Fruit fly (Drosophila melanogaster): Measurements from ENCODE around the gene CG14391.
A peak's percentile ranks its signal among the peaks of the same experiment; 100 is the strongest.

CG14391 gene

DNA sequence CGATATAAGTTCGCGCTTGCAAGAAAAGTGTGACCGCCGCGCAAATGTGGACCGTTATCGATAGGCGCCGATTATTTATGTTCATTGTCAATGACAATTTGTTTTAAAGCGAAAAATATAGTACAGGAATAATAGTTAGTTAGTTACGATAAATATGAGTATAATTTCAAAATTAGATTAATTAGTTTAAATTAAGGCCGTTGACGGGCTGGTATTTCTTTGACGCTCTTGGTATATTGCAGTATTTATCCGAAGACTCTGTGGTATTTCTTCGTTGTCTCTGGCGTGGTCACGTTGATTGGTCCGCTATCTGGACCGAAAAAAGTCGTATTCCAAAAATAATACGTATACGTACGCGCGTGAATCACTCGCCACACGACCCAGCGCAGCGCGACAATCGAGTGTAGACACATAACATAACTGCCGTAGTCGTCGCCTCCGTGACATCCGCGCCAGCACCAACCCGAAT lies 3.0 kb upstream of the CG14391 start (continued):
- TF ChIP-seq Sox102F (GFP tag; optimal IDR thresholded peaks at IDR 0.05) = no peak
- no peak for TF ChIP-seq Oli (tag; optimal IDR thresholded peaks at IDR 0.05)
- no peak for TF ChIP-seq mirr (GFP tag; optimal IDR thresholded peaks at IDR 0.05)
- TF ChIP-seq TFAM (GFP tag; optimal IDR thresholded peaks at IDR 0.05) = no peak
- no peak for TF ChIP-seq ac (GFP tag; optimal IDR thresholded peaks at IDR 0.05)
- TF ChIP-seq Aef1 (GFP tag; IDR thresholded peaks at IDR 0.05) = no peak
- TF ChIP-seq CG6175 (GFP tag; IDR thresholded peaks at IDR 0.05) = no peak
- TF ChIP-seq CG8924 (tag; optimal IDR thresholded peaks at IDR 0.05) = no peak
- no peak for TF ChIP-seq lmd (GFP tag; IDR thresholded peaks at IDR 0.05)
- peak; percentile 27 for TF ChIP-seq PHDP (tag; optimal IDR thresholded peaks at IDR 0.05)
- peak; percentile 70 for TF ChIP-seq unc-4 (GFP tag; IDR thresholded peaks at IDR 0.05; ENCODE audit: partially characterized antibody)
- TF ChIP-seq CG42726 (GFP tag; IDR thresholded peaks at IDR 0.05; ENCODE audit: partially characterized antibody) = no peak; the same call in 1 of the 2 replicates
- TF ChIP-seq CG30020 (tag; optimal IDR thresholded peaks at IDR 0.05) = peak; percentile 48
- TF ChIP-seq eyg (GFP tag; optimal IDR thresholded peaks at IDR 0.05) = no peak
- no peak for TF ChIP-seq CG10321 (GFP tag; IDR thresholded peaks at IDR 0.05)
- no peak for TF ChIP-seq fd102C (GFP tag; optimal IDR thresholded peaks at IDR 0.05)
- TF ChIP-seq corto (GFP tag; optimal IDR thresholded peaks at IDR 0.05) = no peak
- no peak for TF ChIP-seq slbo (GFP tag; IDR thresholded peaks at IDR 0.05)
- no peak for TF ChIP-seq en (GFP tag; optimal IDR thresholded peaks at IDR 0.05)
- TF ChIP-seq nerfin-2 (GFP tag; IDR thresholded peaks at IDR 0.05; ENCODE audit: partially characterized antibody) = no peak
- no peak for TF ChIP-seq Ravus (GFP tag; IDR thresholded peaks at IDR 0.05)
- no peak for TF ChIP-seq CG10366 (GFP tag; IDR thresholded peaks at IDR 0.05)
- no peak for TF ChIP-seq bsh (GFP tag; optimal IDR thresholded peaks at IDR 0.05)
- no peak for TF ChIP-seq CG11504 (tag; optimal IDR thresholded peaks at IDR 0.05)
- TF ChIP-seq rib (GFP tag; IDR thresholded peaks at IDR 0.05) = no peak
- no peak for TF ChIP-seq B-H2 (GFP tag; optimal IDR thresholded peaks at IDR 0.05)
- peak; percentile 78 for TF ChIP-seq trem (tag; optimal IDR thresholded peaks at IDR 0.05)
- no peak for TF ChIP-seq Dfd (GFP tag; optimal IDR thresholded peaks at IDR 0.05)
- peak; percentile 94 for TF ChIP-seq Dp (GFP tag; optimal IDR thresholded peaks at IDR 0.05)
- no peak for TF ChIP-seq Adf1 (GFP tag; IDR thresholded peaks at IDR 0.05)
- no peak for TF ChIP-seq wor (GFP tag; IDR thresholded peaks at IDR 0.05)
- no peak for TF ChIP-seq CG15479 (GFP tag; optimal IDR thresholded peaks at IDR 0.05)
- peak; percentile 47 for TF ChIP-seq Myb (GFP tag; optimal IDR thresholded peaks at IDR 0.05)
- TF ChIP-seq CG15514 (GFP tag; optimal IDR thresholded peaks at IDR 0.05) = peak; percentile 37
- peak; percentile 37; the same call in 1 of the 2 replicates for TF ChIP-seq Bgb (GFP tag; IDR thresholded peaks at IDR 0.05; ENCODE audit: partially characterized antibody)
- no peak for TF ChIP-seq sd (tag; optimal IDR thresholded peaks at IDR 0.05)
- TF ChIP-seq lov (optimal IDR thresholded peaks at IDR 0.05) = no peak
- no peak for TF ChIP-seq lov (GFP tag; IDR thresholded peaks at IDR 0.05)
- no peak for TF ChIP-seq da (GFP tag; optimal IDR thresholded peaks at IDR 0.05)
- TF ChIP-seq Side (GFP tag; optimal IDR thresholded peaks at IDR 0.05) = no peak
- peak; percentile 58 for TF ChIP-seq Nf-YC (tag; optimal IDR thresholded peaks at IDR 0.05)
- peak; percentile 50 for TF ChIP-seq HLHmδ (GFP tag; optimal IDR thresholded peaks at IDR 0.05)
- TF ChIP-seq ranshi (GFP tag; IDR thresholded peaks at IDR 0.05) = no peak; the same call in 1 of the 2 replicates
- no peak for TF ChIP-seq zen2 (GFP tag; IDR thresholded peaks at IDR 0.05; ENCODE audit: partially characterized antibody)
- no peak for TF ChIP-seq sim (GFP tag; IDR thresholded peaks at IDR 0.05)
- TF ChIP-seq sqz (GFP tag; optimal IDR thresholded peaks at IDR 0.05) = no peak
- TF ChIP-seq shn (GFP tag; optimal IDR thresholded peaks at IDR 0.05) = no peak
- TF ChIP-seq psq (GFP tag; optimal IDR thresholded peaks at IDR 0.05) = no peak
- TF ChIP-seq MTF-1 (GFP tag; optimal IDR thresholded peaks at IDR 0.05; ENCODE audit: borderline replicate concordance) = no peak
- no peak for TF ChIP-seq CG8359 (GFP tag; optimal IDR thresholded peaks at IDR 0.05; ENCODE audit: borderline replicate concordance)
- no peak for TF ChIP-seq CG18599 (GFP tag; optimal IDR thresholded peaks at IDR 0.05)
